Fruit fly (Drosophila melanogaster): ENCODE results near the gene CG34171.

The CG34171 gene

DNA sequence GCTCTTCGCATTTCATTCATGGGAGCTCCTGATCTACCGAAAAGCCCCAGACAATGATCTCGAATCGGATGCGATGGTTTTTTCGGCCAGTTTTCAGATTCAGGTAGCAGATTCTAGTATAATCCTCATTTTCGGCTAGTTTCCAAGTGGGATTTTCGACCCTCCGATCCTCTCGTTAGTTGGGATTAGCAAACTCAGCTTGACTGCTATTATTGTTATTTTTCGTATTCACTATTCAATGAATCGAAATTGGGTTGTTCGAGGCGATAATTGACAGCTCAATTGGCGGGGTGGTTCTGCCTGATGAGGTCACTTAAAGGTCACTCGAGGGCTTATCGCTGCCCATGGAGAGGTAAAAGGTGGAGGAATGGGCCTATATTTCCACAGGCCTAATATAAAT, 8.8 kb upstream of the CG34171 start:
- TF ChIP-seq CG8478 (optimal IDR thresholded peaks at IDR 0.05) (no peak), CTCF (optimal IDR thresholded peaks at IDR 0.05) (no peak)

DNA sequence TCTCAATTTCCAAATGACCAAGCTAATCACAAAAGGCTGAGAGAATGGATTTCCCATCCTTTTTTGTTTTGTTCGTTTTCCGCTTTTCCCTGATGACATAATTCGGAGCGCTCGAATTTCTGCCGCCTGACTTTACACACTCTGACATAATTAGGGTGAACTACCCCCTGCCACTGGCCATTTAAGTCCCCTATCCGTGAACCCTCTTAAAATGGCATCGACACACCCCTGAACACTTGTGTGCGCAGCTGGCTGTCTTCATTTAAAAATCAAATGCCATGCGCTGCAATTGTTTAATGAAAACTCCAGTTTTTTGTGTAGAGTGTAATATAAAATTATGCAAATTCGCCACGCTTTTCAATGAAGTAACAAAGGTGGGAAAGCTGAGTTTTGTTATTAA, 7.6 kb upstream of the CG34171 start:
- no peak for TF ChIP-seq CG8478 (optimal IDR thresholded peaks at IDR 0.05)
- no peak for TF ChIP-seq CTCF (optimal IDR thresholded peaks at IDR 0.05)

- TF ChIP-seq CG8478 (optimal IDR thresholded peaks at IDR 0.05), result no peak
- no peak for TF ChIP-seq CTCF (optimal IDR thresholded peaks at IDR 0.05)
Observed at dm6 chr2L:18372079-18372478, 6.3 kb upstream of the CG34171 start.

dm6 chr2L:18377109-18377508, 1.3 kb upstream of the CG34171 start:
- TF ChIP-seq CG8478 (optimal IDR thresholded peaks at IDR 0.05) (no peak), CTCF (optimal IDR thresholded peaks at IDR 0.05) (no peak)

dm6 chr2L:18387749-18388148, 9.4 kb downstream of the CG34171 start:
- no peak for TF ChIP-seq CTCF (optimal IDR thresholded peaks at IDR 0.05)
- TF ChIP-seq CG8478 (optimal IDR thresholded peaks at IDR 0.05), result no peak

DNA sequence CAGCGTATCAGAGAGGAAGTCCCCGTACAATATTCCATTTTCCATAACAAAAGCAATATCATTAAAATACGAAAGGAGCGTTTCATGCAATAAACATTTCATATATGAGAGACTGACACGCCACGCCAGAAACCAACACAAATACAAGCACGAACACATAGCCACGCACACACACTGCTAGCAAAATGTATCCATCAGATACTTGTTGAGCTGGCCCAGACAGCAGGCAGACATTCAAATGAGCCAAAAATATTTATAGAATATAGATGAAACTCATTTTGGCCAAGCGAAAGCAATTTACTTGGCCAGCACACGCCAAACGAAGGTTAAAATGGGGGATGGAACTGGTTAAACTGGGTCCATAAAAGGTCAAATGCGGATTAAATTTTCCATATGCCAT, 11.6 kb downstream of the CG34171 start:
- TF ChIP-seq CG8478 (optimal IDR thresholded peaks at IDR 0.05) (no peak), CTCF (optimal IDR thresholded peaks at IDR 0.05) (no peak)

- TF ChIP-seq CG8478 (optimal IDR thresholded peaks at IDR 0.05), result no peak
- no peak for TF ChIP-seq CTCF (optimal IDR thresholded peaks at IDR 0.05)
Observed at dm6 chr2L:18395274-18395823, 17.0 kb downstream of the CG34171 start.

All from S2 (cell line).